Worm (Caenorhabditis elegans): ENCODE measurements around the gene cpr-3.

ce11 chrV:15341404-15341803 is 42.9 kb upstream of the cpr-3 start, which contains the start of gene clec-229:
- no peak for TF ChIP-seq ref-1 (GFP tag; conservative IDR thresholded peaks at IDR 0.05)
- no peak for TF ChIP-seq cog-1 (tag; optimal IDR thresholded peaks at IDR 0.05)

Data from whole organism, midembryonic.